Worm (Caenorhabditis elegans) whole organism, L2 larva: Measurements from ENCODE around the gene CD4.8.
A peak's percentile ranks its signal among the peaks of the same experiment; 100 is the strongest.

ENCODE experiments used
- C34F6.9 ChIP-seq: fragments of 150-350 bp; optimal IDR thresholded peaks from 2 replicates; lab custom pipeline; 2014; ENCODE audit warnings: missing biosample characterization, missing genetic modification characterization
- F13H6.1 ChIP-seq: sonication (generic microtip); optimal IDR thresholded peaks from 2 replicates; lab custom pipeline; 2016; ENCODE audit warnings: missing genetic modification characterization, missing compliant biosample characterization
- R02D3.7 ChIP-seq: fragments of 150-350 bp; optimal IDR thresholded peaks from 2 replicates; lab custom pipeline; 2014; ENCODE audit warnings: missing biosample characterization, missing genetic modification characterization
- Y55F3AM.14 ChIP-seq: fragments of 200-800 bp; sonication (Bioruptor generic); optimal IDR thresholded peaks from 2 replicates; lab custom pipeline; 2018; ENCODE audit warnings: mild to moderate bottlenecking, missing genetic modification characterization, missing compliant biosample characterization
- alr-1 ChIP-seq: fragments of 150-350 bp; optimal IDR thresholded peaks from 2 replicates; lab custom pipeline; 2014; ENCODE audit warnings: missing biosample characterization, missing genetic modification characterization
- ama-1 ChIP-seq: fragments of 150-350 bp; optimal IDR thresholded peaks from 2 replicates; lab custom pipeline; 2018; ENCODE audit warnings: inconsistent platforms
- blmp-1 ChIP-seq: sonication (generic microtip); optimal IDR thresholded peaks from 2 replicates; lab custom pipeline; 2017; ENCODE audit warnings: missing genetic modification characterization, mild to moderate bottlenecking, missing compliant biosample characterization, antibody characterized with exemption, moderate library complexity; ENCODE audit not compliant: insufficient read depth
- ceh-16 ChIP-seq: fragments of 150-350 bp; optimal IDR thresholded peaks from 2 replicates; lab custom pipeline; 2014; ENCODE audit warnings: missing biosample characterization, missing genetic modification characterization
- crh-2 ChIP-seq: sonication (generic microtip); optimal IDR thresholded peaks from 2 replicates; lab custom pipeline; 2017; ENCODE audit warnings: missing biosample characterization, missing genetic modification characterization
- dmd-4 ChIP-seq: sonication (generic microtip); optimal IDR thresholded peaks from 2 replicates; lab custom pipeline; 2017; ENCODE audit warnings: missing biosample characterization, missing genetic modification characterization
- elt-1 ChIP-seq: fragments of 150-350 bp; optimal IDR thresholded peaks from 2 replicates; lab custom pipeline; 2014; ENCODE audit warnings: missing biosample characterization, missing genetic modification characterization
- fos-1 ChIP-seq: fragments of 150-350 bp; optimal IDR thresholded peaks from 2 replicates; lab custom pipeline; 2014; ENCODE audit warnings: missing biosample characterization, missing genetic modification characterization
- gmeb-1 ChIP-seq: fragments of 150-350 bp; optimal IDR thresholded peaks from 2 replicates; lab custom pipeline; 2014; ENCODE audit warnings: missing biosample characterization, missing genetic modification characterization
- lin-13 ChIP-seq: fragments of 150-350 bp; optimal IDR thresholded peaks from 2 replicates; lab custom pipeline; 2014; ENCODE audit warnings: missing biosample characterization, missing genetic modification reagents, missing genetic modification characterization
- lsy-2 ChIP-seq, 2 experiments: fragments of 150-350 bp in 1 of 2; sonication (generic microtip) in 1 of 2; optimal IDR thresholded peaks; 2 replicates each; lab custom pipeline; 2014 to 2017; ENCODE audit warnings: missing biosample characterization in 2 of 2, missing genetic modification characterization in 2 of 2
- mab-5 ChIP-seq: fragments of 150-350 bp; optimal IDR thresholded peaks from 2 replicates; lab custom pipeline; 2014; ENCODE audit warnings: missing biosample characterization, missing genetic modification characterization
- mbf-1 ChIP-seq: sonication (generic microtip); optimal IDR thresholded peaks from 2 replicates; lab custom pipeline; 2017; ENCODE audit warnings: missing biosample characterization, missing genetic modification characterization
- mdl-1 ChIP-seq, 2 experiments: fragments of 150-350 bp in 1 of 2; sonication (generic microtip) in 1 of 2; optimal IDR thresholded peaks; 2 replicates each; lab custom pipeline; 2017; ENCODE audit warnings: missing biosample characterization in 2 of 2, missing genetic modification characterization in 2 of 2
- nhr-11 ChIP-seq: fragments of 150-350 bp; optimal IDR thresholded peaks from 2 replicates; lab custom pipeline; 2014; ENCODE audit warnings: missing biosample characterization, missing genetic modification characterization
- nhr-129 ChIP-seq: fragments of 150-350 bp; optimal IDR thresholded peaks from 2 replicates; lab custom pipeline; 2014; ENCODE audit warnings: missing biosample characterization, missing genetic modification characterization
- nhr-21 ChIP-seq: fragments of 150-350 bp; optimal IDR thresholded peaks from 2 replicates; lab custom pipeline; 2014; ENCODE audit warnings: missing biosample characterization, missing genetic modification characterization
- nhr-23 ChIP-seq: fragments of 150-350 bp; optimal IDR thresholded peaks from 2 replicates; lab custom pipeline; 2014; ENCODE audit warnings: missing biosample characterization, missing genetic modification reagents, missing genetic modification characterization
- nhr-6 ChIP-seq: fragments of 150-350 bp; optimal IDR thresholded peaks from 2 replicates; lab custom pipeline; 2014; ENCODE audit warnings: missing biosample characterization, missing genetic modification characterization
- nhr-77 ChIP-seq: fragments of 150-350 bp; optimal IDR thresholded peaks from 2 replicates; lab custom pipeline; 2014; ENCODE audit warnings: missing biosample characterization, missing genetic modification characterization
- sem-4 ChIP-seq: fragments of 150-350 bp; optimal IDR thresholded peaks from 2 replicates; lab custom pipeline; 2014; ENCODE audit warnings: missing biosample characterization, missing genetic modification reagents, missing genetic modification characterization
- skn-1 ChIP-seq: sonication (generic microtip); optimal IDR thresholded peaks from 2 replicates; lab custom pipeline; 2017; ENCODE audit warnings: missing biosample characterization, missing genetic modification characterization
- sma-3 ChIP-seq: sonication (generic microtip); optimal IDR thresholded peaks from 2 replicates; lab custom pipeline; 2016; ENCODE audit warnings: missing genetic modification reagents, missing genetic modification characterization, missing compliant biosample characterization
- sma-9 ChIP-seq, 2 experiments: fragments of 150-350 bp in 1 of 2; sonication (generic microtip) in 1 of 2; optimal IDR thresholded peaks; 2 replicates each; lab custom pipeline; 2014 to 2016; ENCODE audit warnings: missing genetic modification characterization in 2 of 2, mild to moderate bottlenecking in 1 of 2, missing biosample characterization in 1 of 2, missing compliant biosample characterization in 1 of 2, missing genetic modification reagents in 1 of 2, moderate library complexity in 1 of 2
- snpc-4 ChIP-seq: fragments of 150-350 bp; optimal IDR thresholded peaks from 2 replicates; lab custom pipeline; 2014; ENCODE audit warnings: missing biosample characterization, missing genetic modification characterization
- unc-39 ChIP-seq: fragments of 150-350 bp; optimal IDR thresholded peaks from 2 replicates; lab custom pipeline; 2014; ENCODE audit warnings: missing biosample characterization, missing genetic modification characterization
- unc-55 ChIP-seq: fragments of 150-350 bp; sonication (generic microtip); optimal IDR thresholded peaks from 3 replicates; lab custom pipeline; 2014; ENCODE audit warnings: missing biosample characterization, missing genetic modification reagents, missing genetic modification characterization
- unc-62 ChIP-seq: fragments of 150-350 bp; optimal IDR thresholded peaks from 2 replicates; lab custom pipeline; 2014; ENCODE audit warnings: missing biosample characterization, missing genetic modification reagents, missing genetic modification characterization
- ztf-1 ChIP-seq: fragments of 200-800 bp; sonication (Bioruptor generic); conservative IDR thresholded peaks from 2 replicates; pipeline ENCODE4 v1.3.6; 2022; ENCODE audit warnings: missing genetic modification characterization, missing compliant biosample characterization
- ztf-11 ChIP-seq: sonication (generic microtip); optimal IDR thresholded peaks from 2 replicates; lab custom pipeline; 2017; ENCODE audit warnings: missing biosample characterization, missing genetic modification characterization
- ztf-4 ChIP-seq: fragments of 150-350 bp; optimal IDR thresholded peaks from 2 replicates; lab custom pipeline; 2014; ENCODE audit warnings: missing biosample characterization, missing genetic modification characterization

The CD4.8 gene

ce11 chrV:5606255-5606654 is 5.1 kb upstream of the CD4.8 start, which contains the start of gene CD4.1:
CD4.1 (plus strand) TSS chrV:5606555.
- TF ChIP-seq mab-5 (tag; lab: Kevin White, UChicago), result no peak
- TF ChIP-seq unc-39 (tag; lab: Kevin White, UChicago), result no peak
- no peak for TF ChIP-seq nhr-6 (tag; lab: Kevin White, UChicago)
- TF ChIP-seq unc-55 (GFP tag; lab: Kevin White, UChicago), result no peak
- TF ChIP-seq unc-62 (GFP tag; lab: Kevin White, UChicago), result no peak
- TF ChIP-seq mdl-1 (tag; optimal IDR thresholded peaks at IDR 0.05; lab: Kevin White, UChicago), result no peak
- TF ChIP-seq Y55F3AM.14 (GFP tag; lab: Kevin White, UChicago), result no peak
- no peak for TF ChIP-seq ama-1 (lab: Kevin White, UChicago)
- TF ChIP-seq ztf-11 (tag; lab: Kevin White, UChicago), result no peak
- TF ChIP-seq ceh-16, result no peak

ce11 chrV:5596391-5597030 is 4.7 kb downstream of the CD4.8 start, which contains the start of gene zhit-1:
zhit-1 (minus strand) TSS chrV:5596551.
- TF ChIP-seq snpc-4 (tag; lab: Kevin White, UChicago) (peak; percentile 61), gmeb-1 (tag; lab: Kevin White, UChicago) (peak; percentile 93), mdl-1 (tag; optimal IDR thresholded peaks at IDR 0.05; lab: Kevin White, UChicago) (no peak), sma-9 (GFP tag; optimal IDR thresholded peaks at IDR 0.05; lab: Kevin White, UChicago) (no peak), sma-9 (tag; optimal IDR thresholded peaks at IDR 0.05; lab: Kevin White, UChicago) (no peak), unc-55 (GFP tag; lab: Kevin White, UChicago) (peak; percentile 56), nhr-129 (tag; lab: Kevin White, UChicago) (peak; percentile 1), lsy-2 (tag; optimal IDR thresholded peaks at IDR 0.05; lab: Kevin White, UChicago) (peak in 1 of 2 experiments; percentile 58), ama-1 (lab: Kevin White, UChicago) (no peak), C34F6.9 (tag; lab: Kevin White, UChicago) (peak; percentile 36), crh-2 (tag; lab: Kevin White, UChicago) (no peak), lin-13 (GFP tag; lab: Kevin White, UChicago) (peak; percentile 11)

- TF ChIP-seq nhr-6 (tag; lab: Kevin White, UChicago), result no peak
- TF ChIP-seq dmd-4 (tag; lab: Kevin White, UChicago), result no peak
- TF ChIP-seq C34F6.9 (tag; lab: Kevin White, UChicago), result no peak
- no peak for TF ChIP-seq blmp-1 (tag; lab: Kevin White, UChicago)
- no peak for TF ChIP-seq ceh-16
- no peak for TF ChIP-seq R02D3.7 (tag; lab: Kevin White, UChicago)
- TF ChIP-seq ztf-4 (tag; lab: Kevin White, UChicago), result no peak
- no peak for TF ChIP-seq sma-3 (GFP tag; lab: Kevin White, UChicago)
- no peak for TF ChIP-seq ztf-11 (tag; lab: Kevin White, UChicago)
- no peak for TF ChIP-seq alr-1
- TF ChIP-seq sma-9 (GFP tag; optimal IDR thresholded peaks at IDR 0.05; lab: Kevin White, UChicago), result no peak
- TF ChIP-seq sma-9 (tag; optimal IDR thresholded peaks at IDR 0.05; lab: Kevin White, UChicago), result no peak
- no peak for TF ChIP-seq unc-62 (GFP tag; lab: Kevin White, UChicago)
- TF ChIP-seq mbf-1 (tag; lab: Kevin White, UChicago), result no peak
- no peak for TF ChIP-seq nhr-77 (tag; lab: Kevin White, UChicago)
- no peak for TF ChIP-seq ztf-1 (GFP tag; lab: Robert Waterston, UW)
- no peak for TF ChIP-seq nhr-21
- no peak for TF ChIP-seq sem-4 (tag; lab: Kevin White, UChicago)
These were observed 6.8 kb downstream of the CD4.8 start, which contains the start of gene crn-2 for ce11 chrV:5594315-5594714. crn-2 (plus strand) TSS chrV:5594615.

- no peak for TF ChIP-seq nhr-23
- TF ChIP-seq nhr-21, result no peak
- TF ChIP-seq unc-62 (GFP tag; lab: Kevin White, UChicago), result no peak
- TF ChIP-seq lsy-2 (tag; optimal IDR thresholded peaks at IDR 0.05; lab: Kevin White, UChicago), result no peak
- no peak for TF ChIP-seq ceh-16
- no peak for TF ChIP-seq fos-1
- TF ChIP-seq F13H6.1, result no peak
- TF ChIP-seq lin-13 (GFP tag; lab: Kevin White, UChicago), result no peak
- TF ChIP-seq crh-2 (tag; lab: Kevin White, UChicago), result no peak
- TF ChIP-seq ztf-11 (tag; lab: Kevin White, UChicago), result no peak
- TF ChIP-seq nhr-11, result no peak
- TF ChIP-seq elt-1 (tag; lab: Kevin White, UChicago), result no peak
- no peak for TF ChIP-seq skn-1
- no peak for TF ChIP-seq nhr-77 (tag; lab: Kevin White, UChicago)
These were observed 7.8 kb downstream of the CD4.8 start, which contains the start of gene mrpl-48 for ce11 chrV:5593406-5593805. mrpl-48 (plus strand) TSS chrV:5593706.
